Worm (Caenorhabditis elegans): ENCODE results near the gene sru-31.

Gene sru-31

DNA sequence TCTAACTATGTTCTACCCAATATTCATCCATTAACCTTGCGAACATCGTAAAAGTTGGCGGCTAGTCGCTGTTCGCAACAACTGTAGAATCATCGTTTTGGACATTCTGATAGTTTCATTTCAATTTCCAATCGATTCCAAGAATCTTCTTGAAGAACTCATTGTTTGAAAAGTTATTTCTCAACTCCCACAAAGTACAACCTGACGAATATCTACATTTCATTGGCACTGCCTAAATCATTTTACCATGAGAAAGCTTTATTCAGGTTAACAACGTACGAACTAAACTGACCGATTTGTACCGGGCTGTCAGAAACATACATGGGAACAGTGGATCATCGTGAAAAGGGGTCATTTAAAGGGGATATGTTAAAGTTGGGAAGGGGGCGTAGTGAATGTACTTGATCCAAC lies 29.8 kb upstream of the sru-31 start, which contains the start of gene F46B6.6 (continued):
- TF ChIP-seq lin-35 (GFP tag; optimal IDR thresholded peaks at IDR 0.05) (peak in 1 of 3 experiments; percentile 24), ceh-91 (GFP tag; IDR thresholded peaks at IDR 0.05) (no peak), T26A5.8 (tag; optimal IDR thresholded peaks at IDR 0.05) (no peak), zim-3 (tag; optimal IDR thresholded peaks at IDR 0.05) (peak; percentile 52), attf-5 (GFP tag; optimal IDR thresholded peaks at IDR 0.05) (peak; percentile 41), mel-28 (tag; optimal IDR thresholded peaks at IDR 0.05; ENCODE audit: borderline replicate concordance) (no peak), egrh-3 (GFP tag; IDR thresholded peaks at IDR 0.05) (no peak), madf-3 (GFP tag; IDR thresholded peaks at IDR 0.05) (peak; percentile 60; the same call in 1 of the 2 replicates), F57A8.1 (GFP tag; optimal IDR thresholded peaks at IDR 0.05) (no peak), B0336.3 (GFP tag; IDR thresholded peaks at IDR 0.05) (peak; percentile 47; the same call in 1 of the 2 replicates), hsf-1 (GFP tag; IDR thresholded peaks at IDR 0.05) (peak; percentile 68), sea-2 (GFP tag; IDR thresholded peaks at IDR 0.05) (no peak), F10E7.11 (tag; optimal IDR thresholded peaks at IDR 0.05) (peak; percentile 13), him-1 (tag; optimal IDR thresholded peaks at IDR 0.05) (no peak), Y95B8A.8 (GFP tag; IDR thresholded peaks at IDR 0.05) (no peak), tbp1 (GFP tag; optimal IDR thresholded peaks at IDR 0.05) (peak; percentile 14)

- no peak for TF ChIP-seq T26A5.8 (tag; optimal IDR thresholded peaks at IDR 0.05)
- peak; percentile 99 for TF ChIP-seq nhr-80 (tag; optimal IDR thresholded peaks at IDR 0.05)
- no peak for TF ChIP-seq nhr-179 (tag; optimal IDR thresholded peaks at IDR 0.05)
- TF ChIP-seq C06A6.2 (GFP tag; conservative IDR thresholded peaks at IDR 0.05), result peak; percentile 93
- TF ChIP-seq rpc-1 (optimal IDR thresholded peaks at IDR 0.05), result no peak
- no peak for TF ChIP-seq rpc-1 (tag; optimal IDR thresholded peaks at IDR 0.05)
- no peak for TF ChIP-seq F55B11.4 (tag; optimal IDR thresholded peaks at IDR 0.05; ENCODE audit: borderline replicate concordance, insufficient read depth)
- TF ChIP-seq nfyb-1 (GFP tag; IDR thresholded peaks at IDR 0.05), result peak; percentile 96
- peak; percentile 97 for TF ChIP-seq attf-5 (GFP tag; optimal IDR thresholded peaks at IDR 0.05)
- no peak for TF ChIP-seq Y53F4B.3 (GFP tag; IDR thresholded peaks at IDR 0.05)
- TF ChIP-seq tlf-1 (GFP tag; optimal IDR thresholded peaks at IDR 0.05), result peak; percentile 97
- peak; percentile 77 for TF ChIP-seq B0035.1 (tag; optimal IDR thresholded peaks at IDR 0.05)
- no peak for TF ChIP-seq lsy-27 (tag; optimal IDR thresholded peaks at IDR 0.05; ENCODE audit: borderline replicate concordance, insufficient read depth)
- peak; percentile 55 for TF ChIP-seq F23B12.7 (tag; optimal IDR thresholded peaks at IDR 0.05; ENCODE audit: insufficient read depth)
- 0 out of 2 replicates have a peak, but pooled peaks have one; percentile 20 for TF ChIP-seq aptf-2 (GFP tag; conservative IDR thresholded peaks at IDR 0.05)
- peak; percentile 86 for TF ChIP-seq ets-4 (GFP tag; optimal IDR thresholded peaks at IDR 0.05)
- peak; percentile 70; the same call in 1 of the 2 replicates for TF ChIP-seq sea-2 (GFP tag; IDR thresholded peaks at IDR 0.05)
- no peak for TF ChIP-seq ccch-3 (GFP tag; optimal IDR thresholded peaks at IDR 0.05)
- no peak for TF ChIP-seq T07F8.4 (tag; optimal IDR thresholded peaks at IDR 0.05)
- TF ChIP-seq madf-6 (GFP tag; IDR thresholded peaks at IDR 0.05), result peak; percentile 69
- TF ChIP-seq ama-1 (optimal IDR thresholded peaks at IDR 0.05), result no peak
- TF ChIP-seq ama-1 (GFP tag; optimal IDR thresholded peaks at IDR 0.05), result no peak
- peak; percentile 26; the same call in 1 of the 2 replicates for TF ChIP-seq D2030.7 (GFP tag; IDR thresholded peaks at IDR 0.05)
- TF ChIP-seq lir-1 (GFP tag; conservative IDR thresholded peaks at IDR 0.05), result peak; percentile 89
- TF ChIP-seq lin-26 (GFP tag; IDR thresholded peaks at IDR 0.05), result no peak
- peak; percentile 93 for TF ChIP-seq let-526 (GFP tag; IDR thresholded peaks at IDR 0.05)
- no peak for TF ChIP-seq mes-4 (tag; optimal IDR thresholded peaks at IDR 0.05)
- TF ChIP-seq pbrm-1 (GFP tag; IDR thresholded peaks at IDR 0.05), result peak; percentile 97
- no peak for TF ChIP-seq pha-4 (tag; optimal IDR thresholded peaks at IDR 0.05)
- TF ChIP-seq B0019.2 (GFP tag; conservative IDR thresholded peaks at IDR 0.05), result no peak
- TF ChIP-seq rec-8 (tag; optimal IDR thresholded peaks at IDR 0.05), result no peak
- peak; percentile 15 for TF ChIP-seq akir-1 (GFP tag; optimal IDR thresholded peaks at IDR 0.05)
- peak; percentile 89 for TF ChIP-seq madf-10 (tag; optimal IDR thresholded peaks at IDR 0.05)
- peak; percentile 90 for TF ChIP-seq chd-7 (tag; optimal IDR thresholded peaks at IDR 0.05)
These were observed 26.7 kb upstream of the sru-31 start, which contains the start of gene ztf-7 for ce11 chrV:9789657-9790261. Gene ztf-7, minus strand, starts transcription at chrV:9789707.

Data from whole organism, young adult.